Worm (Caenorhabditis elegans): Measurements from ENCODE around the gene T03F6.10.

T03F6.10 gene

ce11 chrIII:13341275-13341626 lies 36.9 kb downstream of the T03F6.10 start, which contains the start of gene nud-1:
TSS of gene nud-1 (plus strand) at chrIII:13341527.
- no peak for TF ChIP-seq ces-1 (GFP tag; optimal IDR thresholded peaks at IDR 0.05)
- no peak for TF ChIP-seq nhr-237 (tag; optimal IDR thresholded peaks at IDR 0.05)
- TF ChIP-seq nhr-28 (tag; optimal IDR thresholded peaks at IDR 0.05), result no peak
- no peak for TF ChIP-seq lin-13 (tag; optimal IDR thresholded peaks at IDR 0.05)
- no peak for TF ChIP-seq mep-1 (tag; optimal IDR thresholded peaks at IDR 0.05)
- no peak for TF ChIP-seq ztf-11 (tag; optimal IDR thresholded peaks at IDR 0.05)
- TF ChIP-seq ceh-83 (GFP tag; optimal IDR thresholded peaks at IDR 0.05), result no peak
- TF ChIP-seq blmp-1 (tag; optimal IDR thresholded peaks at IDR 0.05), result no peak
- TF ChIP-seq mab-5 (tag; optimal IDR thresholded peaks at IDR 0.05), result no peak
- TF ChIP-seq unc-62 (GFP tag; optimal IDR thresholded peaks at IDR 0.05), result no peak
- no peak for TF ChIP-seq flh-1 (GFP tag; optimal IDR thresholded peaks at IDR 0.05)
- TF ChIP-seq tbx-8 (GFP tag; optimal IDR thresholded peaks at IDR 0.05), result no peak
- TF ChIP-seq snpc-4 (tag; optimal IDR thresholded peaks at IDR 0.05), result no peak
- TF ChIP-seq elt-1 (tag; optimal IDR thresholded peaks at IDR 0.05; ENCODE audit: borderline replicate concordance, insufficient read depth), result no peak
- no peak for TF ChIP-seq lin-32 (GFP tag; optimal IDR thresholded peaks at IDR 0.05)
- no peak for TF ChIP-seq ceh-43 (GFP tag; optimal IDR thresholded peaks at IDR 0.05)
- TF ChIP-seq sptf-1 (tag; optimal IDR thresholded peaks at IDR 0.05), result no peak
- no peak for TF ChIP-seq M03D4.4 (tag; optimal IDR thresholded peaks at IDR 0.05)
- no peak for TF ChIP-seq nhr-12 (tag; optimal IDR thresholded peaks at IDR 0.05)

- peak; percentile 30 for TF ChIP-seq ham-2 (GFP tag; optimal IDR thresholded peaks at IDR 0.05)
- peak; percentile 98 for TF ChIP-seq ces-1 (GFP tag; optimal IDR thresholded peaks at IDR 0.05)
- no peak for TF ChIP-seq cnd-1 (tag; optimal IDR thresholded peaks at IDR 0.05)
- TF ChIP-seq ztf-11 (tag; optimal IDR thresholded peaks at IDR 0.05), result no peak
- TF ChIP-seq elt-1 (tag; optimal IDR thresholded peaks at IDR 0.05; ENCODE audit: borderline replicate concordance, insufficient read depth), result no peak
These were observed 37.5 kb downstream of the T03F6.10 start for ce11 chrIII:13340504-13341274.

ce11 chrIII:13339672-13340071 lies 38.5 kb downstream of the T03F6.10 start, which contains the start of gene F53A2.3:
TSS of gene F53A2.3 (minus strand) at chrIII:13339772.
- TF ChIP-seq mab-5 (tag; optimal IDR thresholded peaks at IDR 0.05) (no peak), tbx-8 (GFP tag; optimal IDR thresholded peaks at IDR 0.05) (no peak), zip-8 (tag; optimal IDR thresholded peaks at IDR 0.05) (no peak), ztf-11 (tag; optimal IDR thresholded peaks at IDR 0.05) (no peak), blmp-1 (tag; optimal IDR thresholded peaks at IDR 0.05) (no peak), cnd-1 (tag; optimal IDR thresholded peaks at IDR 0.05) (no peak), nhr-2 (tag; optimal IDR thresholded peaks at IDR 0.05) (no peak), unc-120 (tag; optimal IDR thresholded peaks at IDR 0.05; ENCODE audit: poor library complexity, severe bottlenecking) (no peak), sptf-1 (tag; optimal IDR thresholded peaks at IDR 0.05) (no peak), drap-1 (GFP tag; optimal IDR thresholded peaks at IDR 0.05) (no peak), flh-1 (GFP tag; optimal IDR thresholded peaks at IDR 0.05) (no peak), ham-2 (GFP tag; optimal IDR thresholded peaks at IDR 0.05) (no peak), M03D4.4 (tag; optimal IDR thresholded peaks at IDR 0.05) (no peak), pha-4 (tag; optimal IDR thresholded peaks at IDR 0.05) (no peak), nhr-237 (tag; optimal IDR thresholded peaks at IDR 0.05) (no peak), nhr-28 (tag; optimal IDR thresholded peaks at IDR 0.05) (no peak)

ce11 chrIII:13333754-13334153 lies 44.4 kb downstream of the T03F6.10 start, which contains the start of gene sdz-20:
TSS of gene sdz-20 (plus strand) at chrIII:13334054.
- TF ChIP-seq mab-5 (tag; optimal IDR thresholded peaks at IDR 0.05), result no peak
- no peak for TF ChIP-seq sptf-1 (tag; optimal IDR thresholded peaks at IDR 0.05)
- TF ChIP-seq zip-8 (tag; optimal IDR thresholded peaks at IDR 0.05), result no peak
- TF ChIP-seq ceh-43 (GFP tag; optimal IDR thresholded peaks at IDR 0.05), result no peak
- TF ChIP-seq cnd-1 (tag; optimal IDR thresholded peaks at IDR 0.05), result no peak
- TF ChIP-seq nhr-237 (tag; optimal IDR thresholded peaks at IDR 0.05), result no peak
- TF ChIP-seq pha-4 (tag; optimal IDR thresholded peaks at IDR 0.05), result no peak
- TF ChIP-seq nhr-2 (tag; optimal IDR thresholded peaks at IDR 0.05), result no peak
- TF ChIP-seq lin-13 (tag; optimal IDR thresholded peaks at IDR 0.05), result no peak
- TF ChIP-seq unc-120 (tag; optimal IDR thresholded peaks at IDR 0.05; ENCODE audit: poor library complexity, severe bottlenecking), result no peak

ce11 chrIII:13328911-13329310 lies 49.2 kb downstream of the T03F6.10 start:
- TF ChIP-seq zip-8 (tag; optimal IDR thresholded peaks at IDR 0.05) (peak; percentile 96), M03D4.4 (tag; optimal IDR thresholded peaks at IDR 0.05) (no peak)
